Fruit fly (Drosophila melanogaster) whole organism, pupa: Measurements from ENCODE around the gene RpS9.

ENCODE experiments used
- CG13204 ChIP-seq: fragments of 200-800 bp; sonication (Bioruptor generic); optimal IDR thresholded peaks from 2 replicates; lab custom pipeline; 2018; ENCODE audit warnings: missing biosample characterization, mild to moderate bottlenecking, missing genetic modification characterization, moderate library complexity
- CG14655 ChIP-seq: fragments of 200-800 bp; sonication (Bioruptor generic); optimal IDR thresholded peaks from 3 replicates; lab custom pipeline; 2017; ENCODE audit warnings: mild to moderate bottlenecking, missing biosample characterization, missing genetic modification reagents, missing genetic modification characterization
- CG17806 ChIP-seq: fragments of 200-800 bp; sonication (Bioruptor generic); optimal IDR thresholded peaks from 2 replicates; lab custom pipeline; 2018; ENCODE audit warnings: missing biosample characterization, mild to moderate bottlenecking, missing genetic modification characterization, moderate library complexity
- CG32121 ChIP-seq: fragments of 200-800 bp; sonication (Bioruptor generic); IDR thresholded peaks from 2 replicates; pipeline ENCODE4 v1.3.6; 2022; ENCODE audit warnings: missing biosample characterization, missing genetic modification characterization
- CG4496 ChIP-seq: fragments of 200-800 bp; sonication (Bioruptor generic); IDR thresholded peaks from 3 replicates; pipeline ENCODE4 v1.3.6; 2022; ENCODE audit warnings: missing biosample characterization, missing genetic modification characterization
- Snoo ChIP-seq: fragments of 200-800 bp; sonication (Bioruptor generic); optimal IDR thresholded peaks from 3 replicates; lab custom pipeline; 2017; ENCODE audit warnings: missing biosample characterization, mild to moderate bottlenecking, missing genetic modification characterization, inconsistent platforms

DNA sequence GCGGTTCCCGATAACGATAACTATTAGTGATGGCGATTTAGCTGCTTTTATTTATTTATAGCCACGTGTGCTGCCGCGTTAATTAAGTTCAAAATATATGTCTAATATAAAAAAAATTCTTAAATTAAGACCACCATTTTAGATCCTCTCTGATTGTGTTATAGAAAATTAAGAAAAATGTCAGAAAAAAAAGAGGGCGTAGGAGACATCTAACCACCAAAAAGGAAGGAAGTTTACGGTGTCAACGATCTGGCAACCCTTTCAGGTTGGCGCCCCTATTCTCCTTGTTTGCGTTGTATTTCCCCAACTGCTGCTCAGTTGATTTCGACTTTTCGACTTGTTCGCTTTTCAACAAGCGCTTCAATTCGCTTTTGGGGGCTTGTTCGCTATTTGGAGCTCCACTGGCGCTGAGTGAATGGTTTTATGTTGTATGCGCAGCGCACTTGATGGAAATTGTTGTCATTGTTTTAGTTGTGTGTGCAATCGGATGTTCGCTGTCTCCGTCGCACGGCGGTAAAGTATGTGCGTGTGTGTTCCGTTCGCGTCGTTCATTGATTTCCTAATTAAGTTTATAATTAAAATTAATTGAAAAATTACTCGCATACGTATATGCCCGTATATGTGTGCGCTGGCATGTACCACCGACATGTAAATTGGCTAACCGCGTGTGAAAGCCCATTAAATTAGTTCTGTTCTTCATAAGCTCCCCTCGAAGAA is 50.4 kb downstream of the RpS9 start, which contains the start of the genes CG3434 and CG44838:
- TF ChIP-seq CG17806 (tag; lab: Kevin White, UChicago): peak; percentile 57
- TF ChIP-seq CG32121 (GFP tag; lab: Robert Waterston, UW): peak; percentile 73
- TF ChIP-seq CG13204: peak; percentile 37
- TF ChIP-seq Snoo (tag; lab: Kevin White, UChicago): peak; percentile 73
- TF ChIP-seq CG4496 (GFP tag; lab: Robert Waterston, UW): peak; percentile 71
- TF ChIP-seq CG14655 (GFP tag; lab: Kevin White, UChicago): peak; percentile 63
